Fruit fly (Drosophila melanogaster) whole organism, embryonic: ENCODE results near the gene CAH9.

Source experiments
- Bgb ChIP-seq: fragments of 200-800 bp; sonication (Bioruptor generic); IDR thresholded peaks from 2 replicates; pipeline ENCODE4 v1.3.6; 2022; ENCODE audit warnings: missing biosample characterization, missing genetic modification characterization; ENCODE audit not compliant: partially characterized antibody
- CG10565 ChIP-seq: fragments of 200-800 bp; sonication (Bioruptor generic); optimal IDR thresholded peaks from 3 replicates; lab custom pipeline; 2016; ENCODE audit warnings: missing biosample characterization, mild to moderate bottlenecking, missing genetic modification characterization
- CG11456 ChIP-seq: fragments of 200-800 bp; sonication (Bioruptor generic); IDR thresholded peaks from 3 replicates; pipeline ENCODE4 v1.3.6; 2022; ENCODE audit warnings: missing biosample characterization, missing genetic modification characterization
- CG11723 ChIP-seq: fragments of 200-800 bp; sonication (Bioruptor generic); optimal IDR thresholded peaks from 2 replicates; lab custom pipeline; 2017; ENCODE audit warnings: missing biosample characterization, mild to moderate bottlenecking, missing genetic modification characterization
- CG13775 ChIP-seq: fragments of 200-800 bp; sonication (Bioruptor generic); optimal IDR thresholded peaks from 3 replicates; lab custom pipeline; 2017; ENCODE audit warnings: missing biosample characterization, mild to moderate bottlenecking, missing genetic modification characterization
- CG14667 ChIP-seq: fragments of 200-800 bp; sonication (Bioruptor generic); IDR thresholded peaks from 2 replicates; pipeline ENCODE4 v1.3.6; 2022; ENCODE audit warnings: missing biosample characterization, missing genetic modification characterization
- CG1529 ChIP-seq: fragments of 200-800 bp; sonication (Bioruptor generic); optimal IDR thresholded peaks from 3 replicates; lab custom pipeline; 2018; ENCODE audit warnings: missing biosample characterization, missing genetic modification characterization
- CG15479 ChIP-seq: fragments of 200-800 bp; sonication (Bioruptor generic); optimal IDR thresholded peaks from 3 replicates; lab custom pipeline; 2019; ENCODE audit warnings: missing biosample characterization, mild to moderate bottlenecking, missing genetic modification characterization, moderate library complexity
- CG17385 ChIP-seq: fragments of 200-800 bp; sonication (Bioruptor generic); optimal IDR thresholded peaks from 3 replicates; lab custom pipeline; 2018; ENCODE audit warnings: missing biosample characterization, mild to moderate bottlenecking, missing genetic modification characterization
- CG17912 ChIP-seq: fragments of 200-800 bp; sonication (Bioruptor generic); optimal IDR thresholded peaks from 2 replicates; lab custom pipeline; 2018; ENCODE audit warnings: missing biosample characterization, mild to moderate bottlenecking, missing genetic modification characterization
- CG18262 ChIP-seq: fragments of 200-800 bp; optimal IDR thresholded peaks from 3 replicates; lab custom pipeline; 2019; ENCODE audit warnings: missing biosample characterization, mild to moderate bottlenecking, missing genetic modification characterization, moderate library complexity
- CG2875 ChIP-seq: fragments of 200-800 bp; sonication (Bioruptor generic); optimal IDR thresholded peaks from 2 replicates; lab custom pipeline; 2017; ENCODE audit warnings: missing biosample characterization, mild to moderate bottlenecking, missing genetic modification characterization, missing genetic modification reagents
- CG31224 ChIP-seq: fragments of 200-800 bp; sonication (Bioruptor generic); IDR thresholded peaks from 2 replicates; pipeline ENCODE4 v1.3.6; 2022; ENCODE audit warnings: missing biosample characterization, missing genetic modification characterization
- CG34224 ChIP-seq: fragments of 200-800 bp; sonication (Bioruptor generic); IDR thresholded peaks from 3 replicates; pipeline ENCODE4 v1.3.6; 2022; ENCODE audit warnings: missing biosample characterization, missing genetic modification characterization; ENCODE audit not compliant: partially characterized antibody
- CG3847 ChIP-seq: fragments of 200-800 bp; sonication (Bioruptor generic); IDR thresholded peaks from 2 replicates; pipeline ENCODE4 v1.3.6; 2022; ENCODE audit warnings: missing biosample characterization, missing genetic modification characterization
- CG4404 ChIP-seq: fragments of 200-800 bp; sonication (Bioruptor generic); IDR thresholded peaks from 2 replicates; pipeline ENCODE4 v1.3.6; 2022; ENCODE audit warnings: missing biosample characterization, missing genetic modification characterization
- CG9437 ChIP-seq: fragments of 200-800 bp; sonication (Bioruptor generic); optimal IDR thresholded peaks from 2 replicates; lab custom pipeline; 2018; ENCODE audit warnings: missing biosample characterization, mild to moderate bottlenecking, missing genetic modification characterization
- CG9797 ChIP-seq: fragments of 200-800 bp; sonication (Bioruptor generic); optimal IDR thresholded peaks from 3 replicates; lab custom pipeline; 2018; ENCODE audit warnings: missing biosample characterization, mild to moderate bottlenecking, missing genetic modification characterization
- CG9876 ChIP-seq: fragments of 200-800 bp; sonication (Bioruptor generic); optimal IDR thresholded peaks from 2 replicates; lab custom pipeline; 2016; ENCODE audit warnings: missing biosample characterization, missing genetic modification characterization
- D19B ChIP-seq: fragments of 200-800 bp; sonication (Bioruptor generic); optimal IDR thresholded peaks from 2 replicates; lab custom pipeline; 2017; ENCODE audit warnings: missing biosample characterization, mild to moderate bottlenecking, missing genetic modification characterization
- Dbx ChIP-seq: fragments of 200-800 bp; sonication (Bioruptor generic); IDR thresholded peaks from 3 replicates; pipeline ENCODE4 v1.3.6; 2022; ENCODE audit warnings: missing biosample characterization, missing genetic modification characterization
- Deaf1 ChIP-seq: fragments of 200-800 bp; optimal IDR thresholded peaks from 3 replicates; lab custom pipeline; 2019; ENCODE audit warnings: missing biosample characterization, mild to moderate bottlenecking, missing genetic modification characterization, moderate library complexity
- Fer3 ChIP-seq: fragments of 200-800 bp; sonication (Bioruptor generic); optimal IDR thresholded peaks from 2 replicates; lab custom pipeline; 2018; ENCODE audit warnings: missing biosample characterization, mild to moderate bottlenecking, missing genetic modification characterization, moderate library complexity
- Gsc ChIP-seq: fragments of 200-800 bp; sonication (Bioruptor generic); IDR thresholded peaks from 2 replicates; pipeline ENCODE4 v1.3.6; 2022; ENCODE audit warnings: missing biosample characterization, missing genetic modification characterization
- H2.0 ChIP-seq: fragments of 200-800 bp; sonication (Bioruptor generic); IDR thresholded peaks from 2 replicates; pipeline ENCODE4 v1.3.6; 2022; ENCODE audit warnings: missing biosample characterization, missing genetic modification characterization
- Hr78 ChIP-seq, 2 experiments: fragments of 200-800 bp in 1 of 2; fragments of >200 bp in 1 of 2; sonication (Bioruptor generic) in 1 of 2; optimal IDR thresholded peaks; 2 replicates each; lab custom pipeline; 2017 to 2019; ENCODE audit warnings: missing biosample characterization in 2 of 2, missing genetic modification characterization in 2 of 2, mild to moderate bottlenecking in 1 of 2, moderate library complexity in 1 of 2
- MTF-1 ChIP-seq: fragments of 200-800 bp; sonication (Bioruptor generic); optimal IDR thresholded peaks from 2 replicates; lab custom pipeline; 2018; ENCODE audit warnings: missing biosample characterization, mild to moderate bottlenecking, missing genetic modification characterization, borderline replicate concordance
- Mad ChIP-seq: fragments of 200-800 bp; sonication (Bioruptor generic); optimal IDR thresholded peaks from 2 replicates; lab custom pipeline; 2016; ENCODE audit warnings: missing biosample characterization, missing genetic modification characterization
- Max ChIP-seq: fragments of 200-800 bp; sonication (Bioruptor generic); optimal IDR thresholded peaks from 2 replicates; lab custom pipeline; 2016; ENCODE audit warnings: missing biosample characterization, mild to moderate bottlenecking, missing genetic modification characterization
- Mrtf ChIP-seq: fragments of 200-800 bp; sonication (Bioruptor generic); IDR thresholded peaks from 3 replicates; pipeline ENCODE4 v1.3.6; 2022; ENCODE audit warnings: missing biosample characterization, missing genetic modification characterization
- Nf-YA ChIP-seq: fragments of 200-800 bp; sonication (Bioruptor generic); IDR thresholded peaks from 2 replicates; pipeline ENCODE4 v1.3.6; 2022; ENCODE audit warnings: missing biosample characterization, missing genetic modification characterization
- Poxn ChIP-seq: fragments of 200-800 bp; sonication (Bioruptor generic); IDR thresholded peaks from 2 replicates; pipeline ENCODE4 v1.3.6; 2022; ENCODE audit warnings: missing biosample characterization, missing genetic modification characterization
- Rfx ChIP-seq: fragments of 200-800 bp; sonication (Bioruptor generic); IDR thresholded peaks from 2 replicates; pipeline ENCODE4 v1.3.6; 2022; ENCODE audit warnings: missing biosample characterization, missing genetic modification characterization
- Xrp1 ChIP-seq: fragments of 200-800 bp; sonication (Bioruptor generic); IDR thresholded peaks from 2 replicates; pipeline ENCODE4 v1.3.6; 2022; ENCODE audit warnings: missing biosample characterization, missing genetic modification characterization
- abd-A ChIP-seq: fragments of 200-800 bp; sonication (Bioruptor generic); optimal IDR thresholded peaks from 3 replicates; lab custom pipeline; 2019; ENCODE audit warnings: missing biosample characterization, mild to moderate bottlenecking, missing genetic modification characterization, moderate library complexity
- aop ChIP-seq: fragments of 200-800 bp; sonication (Bioruptor generic); IDR thresholded peaks from 2 replicates; pipeline ENCODE4 v1.3.6; 2022; ENCODE audit warnings: missing biosample characterization, missing genetic modification characterization
- cg ChIP-seq: fragments of 200-800 bp; sonication (Bioruptor generic); optimal IDR thresholded peaks from 3 replicates; lab custom pipeline; 2019; ENCODE audit warnings: missing biosample characterization, mild to moderate bottlenecking, missing genetic modification characterization, moderate library complexity
- ems ChIP-seq: fragments of 200-800 bp; sonication (Bioruptor generic); optimal IDR thresholded peaks from 3 replicates; lab custom pipeline; 2016; ENCODE audit warnings: missing biosample characterization, missing genetic modification characterization
- ham ChIP-seq: fragments of 200-800 bp; sonication (Bioruptor generic); IDR thresholded peaks from 2 replicates; pipeline ENCODE4 v1.3.6; 2022; ENCODE audit warnings: missing biosample characterization, missing genetic modification characterization
- inv ChIP-seq: fragments of 200-800 bp; sonication (Bioruptor generic); IDR thresholded peaks from 2 replicates; pipeline ENCODE4 v1.3.6; 2022; ENCODE audit warnings: missing biosample characterization, missing genetic modification characterization; ENCODE audit not compliant: partially characterized antibody
- kni ChIP-seq: fragments of 200-800 bp; sonication (Bioruptor generic); optimal IDR thresholded peaks from 3 replicates; lab custom pipeline; 2017; ENCODE audit warnings: mild to moderate bottlenecking, missing biosample characterization, missing genetic modification reagents, missing genetic modification characterization
- lola ChIP-seq, 3 experiments: fragments of >200 bp in 2 of 3; fragments of 200-800 bp in 1 of 3; sonication (Bioruptor generic) in 1 of 3; optimal IDR thresholded peaks; 2 replicates each; lab custom pipeline; 2017 to 2019; ENCODE audit warnings: missing biosample characterization in 3 of 3, missing genetic modification characterization in 3 of 3, mild to moderate bottlenecking in 1 of 3, moderate library complexity in 1 of 3
- mirr ChIP-seq: fragments of 200-800 bp; sonication (Bioruptor generic); optimal IDR thresholded peaks from 3 replicates; lab custom pipeline; 2018; ENCODE audit warnings: missing biosample characterization, mild to moderate bottlenecking, missing genetic modification characterization
- sens-2 ChIP-seq: fragments of 200-800 bp; sonication (Bioruptor generic); IDR thresholded peaks from 2 replicates; pipeline ENCODE4 v1.3.6; 2022; ENCODE audit warnings: missing biosample characterization, missing genetic modification characterization
- twi ChIP-seq: fragments of 200-800 bp; optimal IDR thresholded peaks from 2 replicates; lab custom pipeline; 2019; ENCODE audit warnings: missing biosample characterization, mild to moderate bottlenecking, missing genetic modification characterization, moderate library complexity
- vvl ChIP-seq: fragments of 200-800 bp; sonication (Bioruptor generic); IDR thresholded peaks from 2 replicates; pipeline ENCODE4 v1.3.6; 2022; ENCODE audit warnings: missing biosample characterization, missing genetic modification characterization
- zen2 ChIP-seq: fragments of 200-800 bp; sonication (Bioruptor generic); IDR thresholded peaks from 3 replicates; pipeline ENCODE4 v1.3.6; 2022; ENCODE audit warnings: missing biosample characterization, missing genetic modification characterization; ENCODE audit not compliant: partially characterized antibody

CAH9 gene

DNA sequence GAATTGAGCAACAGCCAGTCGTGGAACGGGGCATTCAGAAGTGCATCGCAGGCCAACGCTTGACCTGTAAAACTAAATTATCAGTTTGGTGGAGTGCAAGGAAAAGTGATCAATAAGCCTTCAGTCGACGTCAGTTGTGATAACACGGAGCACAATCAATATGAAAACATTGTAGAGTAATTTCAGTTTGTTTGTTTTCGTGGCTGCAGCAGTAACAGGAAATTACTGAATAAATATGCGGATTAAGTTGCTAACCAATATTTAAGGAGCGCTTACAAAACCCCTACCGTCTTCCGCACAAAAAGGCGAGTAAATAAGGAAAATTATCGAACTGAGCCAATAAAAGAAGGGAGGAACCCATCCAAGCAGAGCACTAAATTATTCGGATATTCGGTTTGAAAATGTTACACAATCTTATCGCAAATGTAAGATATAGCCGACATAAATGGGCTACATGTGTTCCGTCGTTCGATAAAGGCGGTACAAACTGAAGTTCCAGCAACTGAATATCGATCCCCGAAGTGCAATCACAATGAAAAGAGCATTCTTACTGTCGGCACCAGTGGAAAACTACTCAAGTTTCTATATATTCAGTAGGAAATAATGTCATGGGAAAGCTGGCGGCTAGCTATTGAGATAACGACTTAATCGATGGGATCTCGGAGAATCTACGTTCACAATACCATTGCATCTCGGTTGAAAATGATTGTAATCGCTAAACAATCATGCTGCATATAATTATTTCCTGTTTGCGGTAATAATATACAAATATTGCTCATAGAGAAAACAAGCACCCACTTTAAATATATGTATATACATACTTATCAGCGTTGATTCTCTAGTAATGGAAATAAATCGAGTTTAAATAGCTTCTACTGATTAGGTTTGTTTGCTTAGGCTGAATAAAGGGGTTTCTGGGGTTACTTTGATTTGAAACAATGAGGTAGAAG lies 30.0 kb upstream of the CAH9 start (continued):
- peak; percentile 49 for TF ChIP-seq CG11723
- no peak for TF ChIP-seq inv (GFP tag; lab: Robert Waterston, UW)
- TF ChIP-seq CG18262 (tag; lab: Kevin White, UChicago), result peak; percentile 65
- no peak for TF ChIP-seq CG9437
- TF ChIP-seq CG4404, result no peak
- TF ChIP-seq D19B (GFP tag; lab: Kevin White, UChicago), result no peak
- TF ChIP-seq MTF-1, result peak; percentile 78
- TF ChIP-seq ems (GFP tag; lab: Kevin White, UChicago), result peak; percentile 32
- peak; percentile 49; the same call in 1 of the 2 replicates for TF ChIP-seq sens-2 (GFP tag; lab: Robert Waterston, UW)
- no peak for TF ChIP-seq CG17912 (GFP tag; lab: Kevin White, UChicago)
- peak; percentile 88 for TF ChIP-seq Xrp1 (GFP tag; lab: Robert Waterston, UW)
- no peak for TF ChIP-seq Deaf1 (tag; lab: Kevin White, UChicago)
- TF ChIP-seq CG13775, result peak; percentile 29
- peak; percentile 37 for TF ChIP-seq Mad
- peak; percentile 1 for TF ChIP-seq CG9797 (GFP tag; lab: Kevin White, UChicago)
- TF ChIP-seq lola (GFP tag; optimal IDR thresholded peaks at IDR 0.05; lab: Kevin White, UChicago), result peak in 1 of 3 experiments; percentile 72
- peak; percentile 4 for TF ChIP-seq mirr (GFP tag; lab: Kevin White, UChicago)
- no peak for TF ChIP-seq Mrtf (GFP tag; lab: Robert Waterston, UW)
- TF ChIP-seq Fer3, result peak; percentile 41
- no peak for TF ChIP-seq H2.0 (GFP tag; lab: Robert Waterston, UW)
- TF ChIP-seq Poxn, result no peak
- TF ChIP-seq CG11456 (GFP tag; lab: Robert Waterston, UW), result 0 out of 3 replicates have a peak, but pooled peaks have one; percentile 12
- 0 out of 2 replicates have a peak, but pooled peaks have one; percentile 24 for TF ChIP-seq Nf-YA (GFP tag; lab: Robert Waterston, UW)
- peak; percentile 43 for TF ChIP-seq CG9876
- no peak for TF ChIP-seq CG31224 (GFP tag; lab: Robert Waterston, UW)
- TF ChIP-seq CG34224 (GFP tag; lab: Robert Waterston, UW), result no peak
- TF ChIP-seq cg, result no peak
- TF ChIP-seq Max, result peak; percentile 49
- TF ChIP-seq Gsc (GFP tag; lab: Robert Waterston, UW), result no peak
- no peak for TF ChIP-seq CG3847
- no peak for TF ChIP-seq zen2 (GFP tag; lab: Robert Waterston, UW)
- TF ChIP-seq Dbx (GFP tag; lab: Robert Waterston, UW), result no peak
- peak; percentile 78 for TF ChIP-seq CG1529 (GFP tag; lab: Kevin White, UChicago)
- no peak for TF ChIP-seq abd-A
- TF ChIP-seq Rfx (GFP tag; lab: Robert Waterston, UW), result peak; percentile 47; the same call in 1 of the 2 replicates
- peak; percentile 83 for TF ChIP-seq CG2875 (GFP tag; lab: Kevin White, UChicago)
- no peak for TF ChIP-seq CG14667 (GFP tag; lab: Robert Waterston, UW)
- TF ChIP-seq CG10565 (GFP tag; lab: Kevin White, UChicago), result peak; percentile 22
- TF ChIP-seq twi (tag; lab: Kevin White, UChicago), result peak; percentile 53
- peak; percentile 43; the same call in 1 of the 2 replicates for TF ChIP-seq vvl
- peak in 1 of 2 experiments; percentile 55 for TF ChIP-seq Hr78 (GFP tag; optimal IDR thresholded peaks at IDR 0.05; lab: Kevin White, UChicago)
- peak; percentile 66 for TF ChIP-seq kni (GFP tag; lab: Kevin White, UChicago)
- peak; percentile 60 for TF ChIP-seq CG15479 (GFP tag; lab: Kevin White, UChicago)
- TF ChIP-seq aop (GFP tag; lab: Robert Waterston, UW), result no peak
- no peak for TF ChIP-seq Bgb
- TF ChIP-seq CG17385, result peak; percentile 54
- no peak for TF ChIP-seq ham (GFP tag; lab: Robert Waterston, UW)
